Fruit fly (Drosophila melanogaster) whole organism: ENCODE results near the gene CG14853.

Experiments used
- CG8478 ChIP-seq: fragments of >200 bp; optimal IDR thresholded peaks from 2 replicates; lab custom pipeline; 2018; ENCODE audit warnings: inconsistent platforms
- Dll ChIP-seq: fragments of >200 bp; optimal IDR thresholded peaks from 2 replicates; lab custom pipeline; 2017
- EcR ChIP-seq, 2 experiments: fragments of >200 bp; optimal IDR thresholded peaks; 2 replicates each; lab custom pipeline; 2017; ENCODE audit warnings: missing biosample characterization in 2 of 2, missing genetic modification characterization in 2 of 2, missing genetic modification reagents in 2 of 2
- pan ChIP-seq: fragments of >200 bp; optimal IDR thresholded peaks from 2 replicates; lab custom pipeline; 2017
- psq ChIP-seq: fragments of >200 bp; optimal IDR thresholded peaks from 2 replicates; lab custom pipeline; 2017
- usp ChIP-seq: fragments of >200 bp; optimal IDR thresholded peaks from 2 replicates; lab custom pipeline; 2017; ENCODE audit warnings: missing biosample characterization, missing genetic modification characterization, mixed read lengths

Gene CG14853

dm6 chr3R:14652301-14652880 is 42.9 kb downstream of the CG14853 start:
- TF ChIP-seq EcR (GFP tag; optimal IDR thresholded peaks at IDR 0.05; lab: Kevin White, UChicago): no peak
- no peak for TF ChIP-seq Dll (lab: Kevin White, UChicago)
- no peak for TF ChIP-seq psq (lab: Kevin White, UChicago)
- no peak for TF ChIP-seq pan (lab: Kevin White, UChicago)
- no peak for TF ChIP-seq usp (GFP tag; lab: Kevin White, UChicago)
- TF ChIP-seq CG8478 (lab: Kevin White, UChicago): no peak

dm6 chr3R:14653039-14653852 is 43.8 kb downstream of the CG14853 start:
- TF ChIP-seq EcR (GFP tag; optimal IDR thresholded peaks at IDR 0.05; lab: Kevin White, UChicago) (no peak), Dll (lab: Kevin White, UChicago) (no peak), pan (lab: Kevin White, UChicago) (no peak), usp (GFP tag; lab: Kevin White, UChicago) (no peak), psq (lab: Kevin White, UChicago) (no peak), CG8478 (lab: Kevin White, UChicago) (no peak)

- TF ChIP-seq usp (GFP tag; lab: Kevin White, UChicago): no peak
- TF ChIP-seq pan (lab: Kevin White, UChicago): no peak
- no peak for TF ChIP-seq CG8478 (lab: Kevin White, UChicago)
- no peak for TF ChIP-seq Dll (lab: Kevin White, UChicago)
- no peak for TF ChIP-seq psq (lab: Kevin White, UChicago)
- TF ChIP-seq EcR (GFP tag; optimal IDR thresholded peaks at IDR 0.05; lab: Kevin White, UChicago): no peak
Measured at dm6 chr3R:14654231-14654975, 45.0 kb downstream of the CG14853 start.

- no peak for TF ChIP-seq pan (lab: Kevin White, UChicago)
- no peak for TF ChIP-seq EcR (GFP tag; optimal IDR thresholded peaks at IDR 0.05; lab: Kevin White, UChicago)
- no peak for TF ChIP-seq Dll (lab: Kevin White, UChicago)
- no peak for TF ChIP-seq usp (GFP tag; lab: Kevin White, UChicago)
- TF ChIP-seq psq (lab: Kevin White, UChicago): no peak
- TF ChIP-seq CG8478 (lab: Kevin White, UChicago): no peak
Measured at dm6 chr3R:14654976-14655896, 45.8 kb downstream of the CG14853 start.

- TF ChIP-seq Dll (lab: Kevin White, UChicago) (no peak), CG8478 (lab: Kevin White, UChicago) (no peak), usp (GFP tag; lab: Kevin White, UChicago) (no peak), psq (lab: Kevin White, UChicago) (no peak), pan (lab: Kevin White, UChicago) (no peak), EcR (GFP tag; optimal IDR thresholded peaks at IDR 0.05; lab: Kevin White, UChicago) (no peak)
Measured at dm6 chr3R:14655912-14656700, 46.7 kb downstream of the CG14853 start.

DNA sequence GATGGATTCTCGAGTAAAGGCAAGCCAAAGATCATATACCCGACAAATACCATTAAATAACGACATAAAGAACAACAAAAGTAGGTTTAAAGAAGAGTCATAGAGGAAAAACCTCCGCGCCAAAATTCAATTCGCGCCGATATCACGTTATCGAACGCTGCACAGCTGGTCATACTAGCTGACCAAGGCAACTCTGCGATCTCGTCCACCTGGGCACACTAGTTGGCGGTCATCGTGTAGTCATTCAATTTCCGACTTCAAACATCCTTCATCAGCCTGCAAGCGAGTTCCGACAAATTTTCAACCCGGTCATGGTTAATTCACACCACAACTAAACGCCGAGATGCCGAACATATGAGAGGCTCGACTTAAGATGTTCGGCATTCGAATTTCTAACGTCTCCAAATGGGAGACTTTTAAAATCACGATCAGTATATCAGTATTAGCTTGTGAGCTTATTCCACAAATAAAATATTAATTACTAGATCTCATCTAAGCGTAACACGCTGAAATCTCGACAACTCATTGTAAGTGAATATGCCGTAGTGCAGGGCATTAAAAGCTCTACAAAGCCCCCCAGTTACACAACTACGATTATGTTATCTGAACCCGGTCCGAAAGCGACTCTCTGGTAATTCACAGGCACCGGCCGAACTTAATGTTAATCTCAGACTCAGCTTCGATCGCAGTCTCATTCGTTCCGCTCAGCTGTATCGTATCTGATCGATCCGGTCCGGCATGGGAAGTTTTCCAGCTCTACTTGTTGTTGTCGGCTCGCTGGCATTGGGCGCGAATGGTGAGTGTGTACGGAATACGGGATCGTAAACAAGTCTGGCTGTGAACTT is 47.5 kb downstream of the CG14853 start, which contains the start of gene CG3505:
CG3505 (plus strand) TSS at position 688 of the 845 bp plus-strand sequence.
- no peak for TF ChIP-seq Dll (lab: Kevin White, UChicago)
- TF ChIP-seq psq (lab: Kevin White, UChicago): no peak
- no peak for TF ChIP-seq usp (GFP tag; lab: Kevin White, UChicago)
- no peak for TF ChIP-seq pan (lab: Kevin White, UChicago)
- TF ChIP-seq EcR (GFP tag; optimal IDR thresholded peaks at IDR 0.05; lab: Kevin White, UChicago): no peak
- no peak for TF ChIP-seq CG8478 (lab: Kevin White, UChicago)

- TF ChIP-seq Dll (lab: Kevin White, UChicago): no peak
- no peak for TF ChIP-seq EcR (GFP tag; optimal IDR thresholded peaks at IDR 0.05; lab: Kevin White, UChicago)
- no peak for TF ChIP-seq psq (lab: Kevin White, UChicago)
- no peak for TF ChIP-seq pan (lab: Kevin White, UChicago)
- no peak for TF ChIP-seq CG8478 (lab: Kevin White, UChicago)
- no peak for TF ChIP-seq usp (GFP tag; lab: Kevin White, UChicago)
Measured at dm6 chr3R:14657605-14657910, 48.1 kb downstream of the CG14853 start.

dm6 chr3R:14658170-14658569 is 48.7 kb downstream of the CG14853 start:
- TF ChIP-seq CG8478 (lab: Kevin White, UChicago) (no peak), pan (lab: Kevin White, UChicago) (no peak), Dll (lab: Kevin White, UChicago) (no peak), psq (lab: Kevin White, UChicago) (no peak), usp (GFP tag; lab: Kevin White, UChicago) (no peak), EcR (GFP tag; optimal IDR thresholded peaks at IDR 0.05; lab: Kevin White, UChicago) (no peak)
